Worm (Caenorhabditis elegans) whole organism, L4 larva: Measurements from ENCODE around the gene R105.1.

Source experiments
- F26F4.8 ChIP-seq: fragments of 200-800 bp; sonication (Bioruptor generic); conservative IDR thresholded peaks from 2 replicates; pipeline ENCODE4 v1.3.6; 2022; ENCODE audit warnings: missing genetic modification characterization, missing compliant biosample characterization
- F37D6.2 ChIP-seq: sonication (generic microtip); optimal IDR thresholded peaks from 2 replicates; lab custom pipeline; 2016; ENCODE audit warnings: mild to moderate bottlenecking, missing genetic modification characterization, missing compliant biosample characterization
- F49E8.2 ChIP-seq: sonication (generic microtip); optimal IDR thresholded peaks from 2 replicates; lab custom pipeline; 2016; ENCODE audit warnings: missing compliant biosample characterization, mild to moderate bottlenecking, missing genetic modification characterization, borderline replicate concordance
- R02D3.7 ChIP-seq: fragments of 150-350 bp; sonication (generic microtip); optimal IDR thresholded peaks from 3 replicates; lab custom pipeline; 2014; ENCODE audit warnings: missing biosample characterization, missing genetic modification characterization
- Y5F2A.4 ChIP-seq: fragments of 200-800 bp; sonication (Bioruptor generic); optimal IDR thresholded peaks from 2 replicates; lab custom pipeline; 2018; ENCODE audit warnings: mild to moderate bottlenecking, missing genetic modification characterization, missing compliant biosample characterization
- ZK337.2 ChIP-seq: fragments of 200-800 bp; sonication (Bioruptor generic); IDR thresholded peaks from 2 replicates; pipeline ENCODE4 v1.3.6; 2022; ENCODE audit warnings: missing genetic modification reagents, missing genetic modification characterization, missing compliant biosample characterization
- aha-1 ChIP-seq: fragments of 150-350 bp; peaks from one replicate; lab custom pipeline; 2014; ENCODE audit warnings: missing biosample characterization, missing genetic modification characterization
- aly-2 ChIP-seq: sonication (generic microtip); optimal IDR thresholded peaks from 2 replicates; lab custom pipeline; 2018; ENCODE audit warnings: missing biosample characterization, missing genetic modification characterization
- attf-4 ChIP-seq: sonication (generic microtip); optimal IDR thresholded peaks from 3 replicates; lab custom pipeline; 2017; ENCODE audit warnings: missing biosample characterization, missing genetic modification characterization
- ceh-28 ChIP-seq: fragments of 150-350 bp; optimal IDR thresholded peaks from 2 replicates; lab custom pipeline; 2014; ENCODE audit warnings: missing biosample characterization, missing genetic modification reagents, missing genetic modification characterization
- ceh-32 ChIP-seq: sonication (generic microtip); optimal IDR thresholded peaks from 2 replicates; lab custom pipeline; 2016; ENCODE audit warnings: mild to moderate bottlenecking, missing genetic modification characterization, missing compliant biosample characterization; ENCODE audit not compliant: poor library complexity
- ceh-82 ChIP-seq: sonication (generic microtip); optimal IDR thresholded peaks from 2 replicates; lab custom pipeline; 2017; ENCODE audit warnings: missing biosample characterization, missing genetic modification characterization
- ces-1 ChIP-seq: fragments of 150-350 bp; sonication (generic microtip); optimal IDR thresholded peaks from 4 replicates; lab custom pipeline; 2014; ENCODE audit warnings: missing biosample characterization, missing genetic modification reagents, missing genetic modification characterization
- cey-2 ChIP-seq: sonication (generic microtip); optimal IDR thresholded peaks from 3 replicates; lab custom pipeline; 2017; ENCODE audit warnings: missing genetic modification characterization, mild to moderate bottlenecking, missing compliant biosample characterization, antibody characterized with exemption, borderline replicate concordance; ENCODE audit not compliant: insufficient read depth
- daf-16 ChIP-seq, 3 experiments: sonication (generic microtip); optimal IDR thresholded peaks; 2 replicates each; lab custom pipeline; 2016 to 2017; ENCODE audit warnings: missing genetic modification characterization in 3 of 3, missing genetic modification reagents in 3 of 3, mild to moderate bottlenecking in 2 of 3, missing compliant biosample characterization in 2 of 3, missing biosample characterization in 1 of 3, moderate library complexity in 1 of 3
- dmd-9 ChIP-seq: fragments of 200-800 bp; sonication (Bioruptor generic); IDR thresholded peaks from 2 replicates; pipeline ENCODE4 v1.3.6; 2022; ENCODE audit warnings: missing genetic modification reagents, missing genetic modification characterization, missing compliant biosample characterization
- hmg-1.1 ChIP-seq: fragments of 200-800 bp; sonication (Bioruptor generic); IDR thresholded peaks from 2 replicates; pipeline ENCODE4 v1.3.6; 2022; ENCODE audit warnings: missing genetic modification reagents, missing genetic modification characterization, missing compliant biosample characterization
- jun-1 ChIP-seq: fragments of 150-350 bp; optimal IDR thresholded peaks from 2 replicates; lab custom pipeline; 2014; ENCODE audit warnings: missing biosample characterization, missing genetic modification reagents, missing genetic modification characterization
- lin-13 ChIP-seq: fragments of 150-350 bp; optimal IDR thresholded peaks from 2 replicates; lab custom pipeline; 2014; ENCODE audit warnings: missing biosample characterization, missing genetic modification reagents, missing genetic modification characterization
- mdl-1 ChIP-seq, 2 experiments: fragments of 150-350 bp in 1 of 2; sonication (generic microtip) in 1 of 2; optimal IDR thresholded peaks; 2 replicates each; lab custom pipeline; 2014 to 2017; ENCODE audit warnings: missing biosample characterization in 2 of 2, missing genetic modification characterization in 2 of 2
- mep-1 ChIP-seq: fragments of 150-350 bp; sonication (generic microtip); optimal IDR thresholded peaks from 3 replicates; lab custom pipeline; 2014; ENCODE audit warnings: missing biosample characterization, missing genetic modification characterization
- mxl-2 ChIP-seq: fragments of 200-800 bp; sonication (Bioruptor generic); conservative IDR thresholded peaks from 2 replicates; pipeline ENCODE4 v1.3.6; 2022; ENCODE audit warnings: missing genetic modification reagents, missing genetic modification characterization, missing compliant biosample characterization
- nhr-11 ChIP-seq: fragments of 150-350 bp; optimal IDR thresholded peaks from 2 replicates; lab custom pipeline; 2014; ENCODE audit warnings: missing biosample characterization, missing genetic modification characterization
- nhr-111 ChIP-seq: fragments of 200-800 bp; sonication (Bioruptor generic); optimal IDR thresholded peaks from 2 replicates; lab custom pipeline; 2018; ENCODE audit warnings: mild to moderate bottlenecking, missing genetic modification characterization, missing compliant biosample characterization
- nhr-6 ChIP-seq: fragments of 150-350 bp; optimal IDR thresholded peaks from 2 replicates; lab custom pipeline; 2014; ENCODE audit warnings: missing biosample characterization, missing genetic modification characterization
- nhr-76 ChIP-seq: fragments of 150-350 bp; optimal IDR thresholded peaks from 2 replicates; lab custom pipeline; 2014; ENCODE audit warnings: missing biosample characterization, missing genetic modification characterization
- nhr-77 ChIP-seq: fragments of 150-350 bp; optimal IDR thresholded peaks from 2 replicates; lab custom pipeline; 2014; ENCODE audit warnings: missing biosample characterization, missing genetic modification characterization
- pha-4 ChIP-seq, 2 experiments: fragments of 150-350 bp in 1 of 2; fragments of 200-800 bp in 1 of 2; sonication (Bioruptor generic) in 1 of 2; IDR thresholded peaks in 1 of 2; optimal IDR thresholded peaks in 1 of 2; 2 replicates each; pipeline versions ENCODE4 v1.3.6 to Lab custom; 2014 to 2022; ENCODE audit warnings: missing genetic modification characterization in 2 of 2, missing genetic modification reagents in 2 of 2, missing biosample characterization in 1 of 2, missing compliant biosample characterization in 1 of 2
- pqm-1 ChIP-seq: sonication (generic microtip); optimal IDR thresholded peaks from 2 replicates; lab custom pipeline; 2017; ENCODE audit warnings: missing biosample characterization, missing genetic modification characterization
- saeg-2 ChIP-seq: fragments of 200-800 bp; sonication (Bioruptor generic); IDR thresholded peaks from 2 replicates; pipeline ENCODE4 v1.3.6; 2022; ENCODE audit warnings: missing genetic modification reagents, missing genetic modification characterization, missing compliant biosample characterization
- set-16 ChIP-seq: fragments of 200-800 bp; sonication (Bioruptor generic); IDR thresholded peaks from 2 replicates; pipeline ENCODE4 v1.3.6; 2022; ENCODE audit warnings: missing genetic modification reagents, missing genetic modification characterization, missing compliant biosample characterization
- skn-1 ChIP-seq: fragments of 150-350 bp; optimal IDR thresholded peaks from 2 replicates; lab custom pipeline; 2014; ENCODE audit warnings: missing biosample characterization, missing genetic modification characterization
- snpc-4 ChIP-seq: fragments of 150-350 bp; optimal IDR thresholded peaks from 2 replicates; lab custom pipeline; 2014; ENCODE audit warnings: missing biosample characterization, missing genetic modification characterization
- tag-97 ChIP-seq: fragments of 200-800 bp; sonication (Bioruptor generic); IDR thresholded peaks from 2 replicates; pipeline ENCODE4 v1.3.6; 2022; ENCODE audit warnings: missing genetic modification characterization, missing compliant biosample characterization
- unc-62 ChIP-seq, 3 experiments: fragments of 150-350 bp in 1 of 3; sonication (generic microtip); optimal IDR thresholded peaks in 2 of 3; peaks in 1 of 3; 1 replicate in 1 of 3; 2 replicates in 2 of 3; lab custom pipeline; 2014 to 2017; ENCODE audit warnings: missing biosample characterization in 3 of 3, missing genetic modification characterization in 3 of 3, missing genetic modification reagents in 3 of 3, missing genotype in 1 of 3
- vab-7 ChIP-seq: fragments of 200-800 bp; sonication (Bioruptor generic); IDR thresholded peaks from 2 replicates; pipeline ENCODE4 v1.3.6; 2022; ENCODE audit warnings: missing genetic modification reagents, missing genetic modification characterization, missing compliant biosample characterization
- zfp-2 ChIP-seq: sonication (generic microtip); optimal IDR thresholded peaks from 2 replicates; lab custom pipeline; 2016; ENCODE audit warnings: mild to moderate bottlenecking, missing genetic modification characterization, missing compliant biosample characterization
- zip-11 ChIP-seq: fragments of 200-800 bp; sonication (Bioruptor generic); IDR thresholded peaks from 2 replicates; pipeline ENCODE4 v1.3.6; 2022; ENCODE audit warnings: missing genetic modification characterization, missing compliant biosample characterization
- zip-2 ChIP-seq: fragments of 150-350 bp; optimal IDR thresholded peaks from 2 replicates; lab custom pipeline; 2014; ENCODE audit warnings: missing biosample characterization, missing genetic modification characterization
- ztf-11 ChIP-seq: fragments of 150-350 bp; optimal IDR thresholded peaks from 2 replicates; lab custom pipeline; 2014; ENCODE audit warnings: missing biosample characterization, missing genetic modification characterization

Gene R105.1

ce11 chrIV:4613516-4613915, 20.0 kb upstream of the R105.1 start:
- TF ChIP-seq pha-4 (GFP tag; IDR thresholded peaks at IDR 0.05; lab: Robert Waterston, UW) = no peak
- no peak for TF ChIP-seq pha-4 (tag; optimal IDR thresholded peaks at IDR 0.05; lab: Kevin White, UChicago)
- no peak for TF ChIP-seq nhr-6 (tag; lab: Kevin White, UChicago)
- peak; percentile 44 for TF ChIP-seq aha-1
- TF ChIP-seq dmd-9 = 0 out of 2 replicates have a peak, but pooled peaks have one; percentile 37
- no peak for TF ChIP-seq ceh-32 (tag; lab: Kevin White, UChicago)
- TF ChIP-seq nhr-11 (tag; lab: Kevin White, UChicago) = peak; percentile 25

- TF ChIP-seq pqm-1 (no peak), jun-1 (tag; lab: Kevin White, UChicago) (no peak), zfp-2 (tag; lab: Kevin White, UChicago) (no peak), aly-2 (tag; lab: Kevin White, UChicago) (no peak), aha-1 (peak; percentile 16), ceh-82 (tag; lab: Kevin White, UChicago) (no peak), set-16 (GFP tag; lab: Robert Waterston, UW) (peak; percentile 88), mxl-2 (GFP tag; lab: Robert Waterston, UW) (no peak), ceh-28 (tag; lab: Kevin White, UChicago) (no peak), R02D3.7 (no peak), saeg-2 (GFP tag; lab: Robert Waterston, UW) (no peak), nhr-76 (tag; lab: Kevin White, UChicago) (no peak)
Measured at ce11 chrIV:4623852-4624251, 9.6 kb upstream of the R105.1 start.

- TF ChIP-seq lin-13 (GFP tag; lab: Kevin White, UChicago) = no peak
- TF ChIP-seq cey-2 = no peak
- no peak for TF ChIP-seq ces-1 (GFP tag; lab: Kevin White, UChicago)
- no peak for TF ChIP-seq Y5F2A.4 (GFP tag; lab: Kevin White, UChicago)
- TF ChIP-seq tag-97 = no peak
- TF ChIP-seq zip-11 = no peak
- no peak for TF ChIP-seq ztf-11
- TF ChIP-seq vab-7 = no peak
- no peak for TF ChIP-seq skn-1
- no peak for TF ChIP-seq nhr-111 (GFP tag; lab: Kevin White, UChicago)
- no peak for TF ChIP-seq zip-2 (tag; lab: Kevin White, UChicago)
- TF ChIP-seq nhr-77 (tag; lab: Kevin White, UChicago) = no peak
- TF ChIP-seq mdl-1 (tag; optimal IDR thresholded peaks at IDR 0.05; lab: Kevin White, UChicago) = no peak
- TF ChIP-seq ZK337.2 (GFP tag; lab: Robert Waterston, UW) = no peak
- no peak for TF ChIP-seq F26F4.8 (GFP tag; lab: Robert Waterston, UW)
- TF ChIP-seq nhr-76 (tag; lab: Kevin White, UChicago) = no peak
- TF ChIP-seq attf-4 (tag; lab: Kevin White, UChicago) = no peak
Measured at ce11 chrIV:4636001-4636400, 2.5 kb downstream of the R105.1 start, which contains the start of gene R105.5. R105.5 (plus strand) TSS chrIV:4636301.

- TF ChIP-seq unc-62 (GFP tag; optimal IDR thresholded peaks at IDR 0.05 in 1 of 2; lab: Kevin White, UChicago) (peak in 1 of 2 experiments; percentile 78), unc-62 (tag; optimal IDR thresholded peaks at IDR 0.05; lab: Kevin White, UChicago) (no peak), F37D6.2 (tag; lab: Kevin White, UChicago) (no peak), set-16 (GFP tag; lab: Robert Waterston, UW) (no peak), mep-1 (tag; lab: Kevin White, UChicago) (no peak), snpc-4 (tag; lab: Kevin White, UChicago) (no peak), F49E8.2 (tag; lab: Kevin White, UChicago) (no peak), daf-16 (GFP tag; optimal IDR thresholded peaks at IDR 0.05; lab: Kevin White, UChicago) (peak in 1 of 2 experiments; percentile 37), daf-16 (tag; optimal IDR thresholded peaks at IDR 0.05; lab: Kevin White, UChicago) (no peak), jun-1 (tag; lab: Kevin White, UChicago) (no peak), hmg-1.1 (GFP tag; lab: Robert Waterston, UW) (no peak), nhr-11 (tag; lab: Kevin White, UChicago) (peak; percentile 29), ZK337.2 (GFP tag; lab: Robert Waterston, UW) (peak; percentile 53; the same call in 1 of the 2 replicates)
Measured at ce11 chrIV:4637840-4638239, 4.3 kb downstream of the R105.1 start, which contains the start of gene F19C7.8. F19C7.8 (minus strand) TSS chrIV:4638095.
